Worm (Caenorhabditis elegans): ENCODE results near the gene clec-49.

ce11 chrV:19738117-19738516 lies 12.9 kb downstream of the clec-49 start, which contains the start of gene fbxa-131:
- no peak for TF ChIP-seq unc-62 (GFP tag; optimal IDR thresholded peaks at IDR 0.05)
- TF ChIP-seq ceh-39 (tag; optimal IDR thresholded peaks at IDR 0.05), result no peak
- no peak for TF ChIP-seq lin-13 (tag; optimal IDR thresholded peaks at IDR 0.05)
- TF ChIP-seq pha-4 (tag; optimal IDR thresholded peaks at IDR 0.05), result no peak
- no peak for TF ChIP-seq M03D4.4 (tag; optimal IDR thresholded peaks at IDR 0.05)
- TF ChIP-seq ztf-11 (tag; optimal IDR thresholded peaks at IDR 0.05), result no peak

All from whole organism, mixed stage, embryonic.